Comparison of ENCODE assay signal across 5 fruit fly cellular contexts in the genomic region with DNA sequence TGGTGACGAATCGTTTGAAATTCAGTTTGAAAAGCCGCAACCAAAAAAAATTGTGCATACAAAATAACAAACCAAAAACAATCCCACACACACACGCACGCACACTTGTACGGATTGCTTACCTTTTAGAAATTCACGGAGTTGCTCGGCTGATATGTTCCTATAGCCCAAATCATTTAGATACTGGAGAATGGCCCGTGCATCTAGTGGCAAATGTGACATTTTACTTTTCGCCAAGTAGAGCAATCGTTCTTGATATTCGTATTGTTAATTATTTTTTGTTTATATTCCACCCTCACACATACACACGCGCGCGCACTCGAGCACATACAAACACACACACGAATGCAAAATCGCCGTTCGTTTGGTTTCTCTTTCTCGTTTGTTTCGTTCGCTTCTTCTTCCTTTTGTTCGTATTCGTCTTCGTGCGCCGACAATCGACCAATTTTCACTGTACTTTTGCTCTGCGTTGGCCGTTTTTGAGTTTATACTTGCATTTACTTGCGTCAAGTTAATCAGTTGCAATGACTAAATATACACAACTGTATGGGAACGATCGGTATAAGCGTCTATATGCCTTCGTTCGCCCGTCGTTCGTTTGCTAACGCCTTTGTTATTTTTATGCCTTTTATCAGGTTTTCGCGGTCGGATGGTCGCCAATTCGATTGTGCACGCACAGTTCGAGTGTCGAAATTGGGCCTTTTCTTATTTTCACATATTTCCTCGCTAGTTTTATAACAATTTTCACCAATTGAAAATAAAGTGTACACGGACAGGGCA.
A peak's percentile ranks its signal among the peaks of the same experiment; 100 is the strongest.
TF ChIP-seq lines count a peak whose summit lies in the region.

No protein-coding gene starts in this region.

- TF ChIP-seq CTCF in whole organism, embryonic (GFP tag; optimal IDR thresholded peaks at IDR 0.05; lab: Kevin White, UChicago) = no peak

TF ChIP-seq in Kc167, 6 proteins besides CTCF, POLR2A, EP300 and RAD21:
- peak; percentile 87 for TF ChIP-seq psq (optimal IDR thresholded peaks at IDR 0.05; lab: Kevin White, UChicago)
- no peak for TF ChIP-seq Myc (optimal IDR thresholded peaks at IDR 0.05; lab: Kevin White, UChicago)
- no peak for TF ChIP-seq ttk (optimal IDR thresholded peaks at IDR 0.05; lab: Kevin White, UChicago)
- no peak for TF ChIP-seq Sin3A (optimal IDR thresholded peaks at IDR 0.05; lab: Kevin White, UChicago)
- TF ChIP-seq insv (optimal IDR thresholded peaks at IDR 0.05; lab: Kevin White, UChicago) = no peak
- TF ChIP-seq h (optimal IDR thresholded peaks at IDR 0.05; lab: Kevin White, UChicago) = no peak

TF ChIP-seq in whole organism, adult, 20 proteins besides CTCF, POLR2A, EP300 and RAD21:
- TF ChIP-seq cic (GFP tag; optimal IDR thresholded peaks at IDR 0.05; lab: Kevin White, UChicago) (peak; percentile 28), CG5204 (GFP tag; optimal IDR thresholded peaks at IDR 0.05; lab: Kevin White, UChicago) (no peak)

TF ChIP-seq in whole organism, embryonic, 481 proteins besides CTCF, POLR2A, EP300 and RAD21 (continues in another document):
- no peak for TF ChIP-seq Atf3 (GFP tag; optimal IDR thresholded peaks at IDR 0.05; lab: Kevin White, UChicago)
- no peak for TF ChIP-seq tap (tag; optimal IDR thresholded peaks at IDR 0.05; lab: Kevin White, UChicago)
- TF ChIP-seq crc (GFP tag; optimal IDR thresholded peaks at IDR 0.05; lab: Kevin White, UChicago) = no peak
- TF ChIP-seq CG13894 (tag; optimal IDR thresholded peaks at IDR 0.05; lab: Kevin White, UChicago) = no peak
- TF ChIP-seq CG15601 (tag; optimal IDR thresholded peaks at IDR 0.05; lab: Kevin White, UChicago) = no peak
- TF ChIP-seq kni (GFP tag; optimal IDR thresholded peaks at IDR 0.05; lab: Kevin White, UChicago) = no peak
- TF ChIP-seq chinmo (GFP tag; IDR thresholded peaks at IDR 0.05; lab: Robert Waterston, UW; ENCODE audit: partially characterized antibody) = 0 out of 4 replicates have a peak, but pooled peaks have one; percentile 11
- TF ChIP-seq Stat92E (GFP tag; optimal IDR thresholded peaks at IDR 0.05; lab: Kevin White, UChicago) = peak in 1 of 3 experiments; percentile 71
- TF ChIP-seq Elba2 (GFP tag; optimal IDR thresholded peaks at IDR 0.05; lab: Kevin White, UChicago) = peak; percentile 41
- no peak for TF ChIP-seq her (GFP tag; optimal IDR thresholded peaks at IDR 0.05; lab: Kevin White, UChicago)
- TF ChIP-seq sd (tag; optimal IDR thresholded peaks at IDR 0.05; lab: Kevin White, UChicago) = no peak
- no peak for TF ChIP-seq MTF-1 (GFP tag; optimal IDR thresholded peaks at IDR 0.05; lab: Kevin White, UChicago; ENCODE audit: borderline replicate concordance)
- TF ChIP-seq Rx (GFP tag; IDR thresholded peaks at IDR 0.05; lab: Robert Waterston, UW) = no peak
- TF ChIP-seq Sox100B (GFP tag; optimal IDR thresholded peaks at IDR 0.05; lab: Kevin White, UChicago) = no peak
- TF ChIP-seq CG17385 (GFP tag; optimal IDR thresholded peaks at IDR 0.05; lab: Kevin White, UChicago) = peak; percentile 92
- no peak for TF ChIP-seq CG9727 (GFP tag; optimal IDR thresholded peaks at IDR 0.05; lab: Kevin White, UChicago)
- no peak for TF ChIP-seq CG6654 (GFP tag; optimal IDR thresholded peaks at IDR 0.05; lab: Kevin White, UChicago)
- TF ChIP-seq CG8359 (GFP tag; optimal IDR thresholded peaks at IDR 0.05; lab: Kevin White, UChicago; ENCODE audit: borderline replicate concordance) = no peak
- peak; percentile 83 for TF ChIP-seq grau (tag; optimal IDR thresholded peaks at IDR 0.05; lab: Kevin White, UChicago)
- TF ChIP-seq tx (GFP tag; optimal IDR thresholded peaks at IDR 0.05; lab: Kevin White, UChicago) = no peak
- no peak for TF ChIP-seq CG3065 (GFP tag; optimal IDR thresholded peaks at IDR 0.05; lab: Kevin White, UChicago)
- peak; percentile 68 for TF ChIP-seq D (optimal IDR thresholded peaks at IDR 0.05; lab: Kevin White, UChicago)
- no peak for TF ChIP-seq D (GFP tag; optimal IDR thresholded peaks at IDR 0.05; lab: Kevin White, UChicago)
- TF ChIP-seq Lim3 (GFP tag; IDR thresholded peaks at IDR 0.05; lab: Robert Waterston, UW) = no peak

TF ChIP-seq in whole organism, pupa, 21 proteins besides CTCF, POLR2A, EP300 and RAD21:
- TF ChIP-seq EcR (GFP tag; optimal IDR thresholded peaks at IDR 0.05; lab: Kevin White, UChicago) (no peak), CG4496 (GFP tag; IDR thresholded peaks at IDR 0.05; lab: Robert Waterston, UW) (0 out of 3 replicates have a peak, but pooled peaks have one; percentile 18)

TF ChIP-seq in whole organism, wandering third instar larva, 38 proteins besides CTCF, POLR2A, EP300 and RAD21:
- TF ChIP-seq sv (GFP tag; optimal IDR thresholded peaks at IDR 0.05; lab: Kevin White, UChicago) (no peak), pan (optimal IDR thresholded peaks at IDR 0.05; lab: Kevin White, UChicago) (no peak), rgr (GFP tag; optimal IDR thresholded peaks at IDR 0.05; lab: Kevin White, UChicago) (no peak), Dfd (GFP tag; optimal IDR thresholded peaks at IDR 0.05; lab: Kevin White, UChicago) (peak; percentile 23)
TF ChIP-seq in whole organism, wandering third instar larva: peak in this region for 1.
